Worm (Caenorhabditis elegans) whole organism, midembryonic: ENCODE results near the gene pat-6.

ENCODE experiments used
- tab-1 ChIP-seq: fragments of 200-800 bp; sonication (Bioruptor generic); IDR thresholded peaks from 2 replicates; pipeline ENCODE4 v1.3.6; 2022; ENCODE audit warnings: missing genetic modification characterization, missing compliant biosample characterization
- ztf-23 ChIP-seq: fragments of 200-800 bp; sonication (Bioruptor generic); IDR thresholded peaks from 2 replicates; pipeline ENCODE4 v1.3.6; 2022; ENCODE audit warnings: missing genetic modification reagents, missing genetic modification characterization, missing compliant biosample characterization

DNA sequence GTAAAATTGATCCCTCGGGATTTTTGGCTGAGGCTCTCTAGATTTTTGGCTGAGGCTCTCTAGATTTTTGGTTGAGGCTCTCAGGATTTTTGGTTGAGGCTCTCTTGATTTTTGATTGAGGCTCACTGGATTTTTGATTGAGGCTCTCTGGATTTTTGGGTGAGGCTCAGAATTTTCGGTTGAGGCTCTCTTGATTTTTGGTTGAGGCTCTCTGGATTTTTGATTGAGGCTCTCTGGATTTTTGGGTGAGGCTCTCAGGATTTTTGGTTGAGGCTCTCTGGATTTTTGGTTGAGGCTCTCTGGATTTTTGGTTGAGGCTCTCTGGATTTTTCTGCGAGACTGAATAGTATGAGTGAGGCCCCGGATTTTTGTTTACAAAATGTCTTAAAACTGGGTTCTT is 27.9 kb downstream of the pat-6 start:
- TF ChIP-seq tab-1 (GFP tag; lab: Robert Waterston, UW) = no peak
- no peak for TF ChIP-seq ztf-23 (GFP tag; lab: Robert Waterston, UW)
